Fruit fly (Drosophila melanogaster) whole organism, embryonic: ENCODE results near the gene CG13833.

ENCODE experiments used
- Aef1 ChIP-seq: fragments of 200-800 bp; sonication (Bioruptor generic); IDR thresholded peaks from 3 replicates; pipeline ENCODE4 v1.3.6; 2022; ENCODE audit warnings: missing biosample characterization, missing genetic modification characterization
- Blimp-1 ChIP-seq: fragments of 200-800 bp; sonication (Bioruptor generic); optimal IDR thresholded peaks from 3 replicates; lab custom pipeline; 2018; ENCODE audit warnings: missing biosample characterization, missing genetic modification characterization, mild to moderate bottlenecking, moderate library complexity, missing genetic modification reagents
- CG10321 ChIP-seq: fragments of 200-800 bp; sonication (Bioruptor generic); IDR thresholded peaks from 2 replicates; pipeline ENCODE4 v1.3.6; 2022; ENCODE audit warnings: missing biosample characterization, missing genetic modification characterization
- CG10654 ChIP-seq: fragments of 200-800 bp; sonication (Bioruptor generic); optimal IDR thresholded peaks from 2 replicates; lab custom pipeline; 2016; ENCODE audit warnings: missing biosample characterization, missing genetic modification characterization
- CG13287 ChIP-seq: fragments of 200-800 bp; sonication (Bioruptor generic); IDR thresholded peaks from 2 replicates; pipeline ENCODE4 v1.3.6; 2022; ENCODE audit warnings: missing biosample characterization, missing genetic modification characterization; ENCODE audit not compliant: partially characterized antibody
- CG15601 ChIP-seq: fragments of 200-800 bp; sonication (Bioruptor generic); optimal IDR thresholded peaks from 3 replicates; lab custom pipeline; 2019; ENCODE audit warnings: missing biosample characterization, mild to moderate bottlenecking, missing genetic modification characterization, moderate library complexity
- CG1603 ChIP-seq: fragments of 200-800 bp; sonication (Bioruptor generic); optimal IDR thresholded peaks from 2 replicates; lab custom pipeline; 2019; ENCODE audit warnings: missing biosample characterization, mild to moderate bottlenecking, missing genetic modification characterization, moderate library complexity
- CG17361 ChIP-seq: fragments of 200-800 bp; sonication (Bioruptor generic); IDR thresholded peaks from 3 replicates; pipeline ENCODE4 v1.3.6; 2022; ENCODE audit warnings: missing biosample characterization, missing genetic modification characterization
- CG3281 ChIP-seq: fragments of 200-800 bp; sonication (Bioruptor generic); optimal IDR thresholded peaks from 3 replicates; lab custom pipeline; 2017; ENCODE audit warnings: missing biosample characterization, mild to moderate bottlenecking, missing genetic modification characterization
- CG4424 ChIP-seq: fragments of 200-800 bp; sonication (Bioruptor generic); optimal IDR thresholded peaks from 3 replicates; lab custom pipeline; 2016; ENCODE audit warnings: missing biosample characterization, missing genetic modification characterization
- CG5180 ChIP-seq: fragments of 200-800 bp; sonication (Bioruptor generic); optimal IDR thresholded peaks from 3 replicates; lab custom pipeline; 2017; ENCODE audit warnings: missing biosample characterization, missing genetic modification characterization, mild to moderate bottlenecking, moderate library complexity, missing genetic modification reagents
- CG5953 ChIP-seq: fragments of 200-800 bp; sonication (Bioruptor generic); IDR thresholded peaks from 2 replicates; pipeline ENCODE4 v1.3.6; 2022; ENCODE audit warnings: missing biosample characterization, missing genetic modification characterization
- CG6175 ChIP-seq: fragments of 200-800 bp; sonication (Bioruptor generic); IDR thresholded peaks from 3 replicates; pipeline ENCODE4 v1.3.6; 2022; ENCODE audit warnings: missing biosample characterization, missing genetic modification characterization
- CG6689 ChIP-seq: fragments of 200-800 bp; sonication (Bioruptor generic); IDR thresholded peaks from 2 replicates; pipeline ENCODE4 v1.3.6; 2022; ENCODE audit warnings: missing biosample characterization, missing genetic modification characterization
- CG7556 ChIP-seq: fragments of 200-800 bp; sonication (Bioruptor generic); optimal IDR thresholded peaks from 2 replicates; lab custom pipeline; 2017; ENCODE audit warnings: missing biosample characterization, mild to moderate bottlenecking, missing genetic modification characterization
- CG7786 ChIP-seq: fragments of 200-800 bp; sonication (Bioruptor generic); optimal IDR thresholded peaks from 2 replicates; lab custom pipeline; 2016; ENCODE audit warnings: missing biosample characterization, missing genetic modification characterization
- CG8388 ChIP-seq: fragments of 200-800 bp; sonication (Bioruptor generic); optimal IDR thresholded peaks from 2 replicates; lab custom pipeline; 2019; ENCODE audit warnings: missing biosample characterization, mild to moderate bottlenecking, missing genetic modification characterization, moderate library complexity
- CG9437 ChIP-seq: fragments of 200-800 bp; sonication (Bioruptor generic); optimal IDR thresholded peaks from 2 replicates; lab custom pipeline; 2018; ENCODE audit warnings: missing biosample characterization, mild to moderate bottlenecking, missing genetic modification characterization
- CG9727 ChIP-seq: fragments of 200-800 bp; sonication (Bioruptor generic); optimal IDR thresholded peaks from 3 replicates; lab custom pipeline; 2017; ENCODE audit warnings: missing biosample characterization, mild to moderate bottlenecking, missing genetic modification characterization
- CoRest ChIP-seq: fragments of 200-800 bp; sonication (Bioruptor generic); optimal IDR thresholded peaks from 3 replicates; lab custom pipeline; 2018; ENCODE audit warnings: missing biosample characterization, mild to moderate bottlenecking, missing genetic modification characterization, moderate library complexity
- Dad ChIP-seq: fragments of 200-800 bp; sonication (Bioruptor generic); optimal IDR thresholded peaks from 3 replicates; lab custom pipeline; 2016; ENCODE audit warnings: missing biosample characterization, missing genetic modification characterization
- Dip3 ChIP-seq: fragments of 200-800 bp; sonication (Bioruptor generic); optimal IDR thresholded peaks from 3 replicates; lab custom pipeline; 2016; ENCODE audit warnings: missing biosample characterization, missing genetic modification characterization
- Ets65A ChIP-seq: fragments of 200-800 bp; sonication (Bioruptor generic); peaks from one replicate; lab custom pipeline; 2016; ENCODE audit warnings: missing biosample characterization, missing genetic modification characterization
- HHEX ChIP-seq: fragments of 200-800 bp; sonication (Bioruptor generic); optimal IDR thresholded peaks from 3 replicates; lab custom pipeline; 2017; ENCODE audit warnings: missing biosample characterization, mild to moderate bottlenecking, missing genetic modification characterization, missing genetic modification reagents
- HLH4C ChIP-seq: fragments of 200-800 bp; sonication (Bioruptor generic); IDR thresholded peaks from 3 replicates; pipeline ENCODE4 v1.3.6; 2022; ENCODE audit warnings: missing biosample characterization, missing genetic modification characterization; ENCODE audit not compliant: partially characterized antibody
- Hr3 ChIP-seq: fragments of 200-800 bp; sonication (Bioruptor generic); optimal IDR thresholded peaks from 3 replicates; lab custom pipeline; 2016; ENCODE audit warnings: missing biosample characterization, missing genetic modification characterization
- Max ChIP-seq: fragments of 200-800 bp; sonication (Bioruptor generic); optimal IDR thresholded peaks from 2 replicates; lab custom pipeline; 2016; ENCODE audit warnings: missing biosample characterization, mild to moderate bottlenecking, missing genetic modification characterization
- Med ChIP-seq: fragments of 200-800 bp; sonication (Bioruptor generic); peaks from one replicate; lab custom pipeline; 2016; ENCODE audit warnings: missing biosample characterization, missing genetic modification characterization, mild to moderate bottlenecking, inconsistent platforms, moderate library complexity
- Scr ChIP-seq: fragments of 200-800 bp; sonication (Bioruptor generic); IDR thresholded peaks from 2 replicates; pipeline ENCODE4 v1.3.6; 2022; ENCODE audit warnings: missing biosample characterization, missing genetic modification characterization; ENCODE audit not compliant: partially characterized antibody
- aop ChIP-seq: fragments of 200-800 bp; sonication (Bioruptor generic); IDR thresholded peaks from 2 replicates; pipeline ENCODE4 v1.3.6; 2022; ENCODE audit warnings: missing biosample characterization, missing genetic modification characterization
- bab2 ChIP-seq: fragments of 200-800 bp; sonication (Bioruptor generic); optimal IDR thresholded peaks from 2 replicates; lab custom pipeline; 2016; ENCODE audit warnings: missing biosample characterization, missing genetic modification characterization
- caup ChIP-seq: fragments of 200-800 bp; sonication (Bioruptor generic); optimal IDR thresholded peaks from 3 replicates; lab custom pipeline; 2017; ENCODE audit warnings: missing biosample characterization, mild to moderate bottlenecking, missing genetic modification characterization, moderate library complexity; ENCODE audit not compliant: severe bottlenecking
- crol ChIP-seq: fragments of 200-800 bp; sonication (Bioruptor generic); IDR thresholded peaks from 2 replicates; pipeline ENCODE4 v1.3.6; 2022; ENCODE audit warnings: missing biosample characterization, missing genetic modification characterization
- dati ChIP-seq: fragments of 200-800 bp; sonication (Bioruptor generic); IDR thresholded peaks from 2 replicates; pipeline ENCODE4 v1.3.6; 2022; ENCODE audit warnings: missing biosample characterization, missing genetic modification characterization
- fd64A ChIP-seq: fragments of 200-800 bp; sonication (Bioruptor generic); optimal IDR thresholded peaks from 3 replicates; lab custom pipeline; 2018; ENCODE audit warnings: missing biosample characterization, mild to moderate bottlenecking, missing genetic modification characterization
- kni ChIP-seq: fragments of 200-800 bp; sonication (Bioruptor generic); optimal IDR thresholded peaks from 3 replicates; lab custom pipeline; 2017; ENCODE audit warnings: mild to moderate bottlenecking, missing biosample characterization, missing genetic modification reagents, missing genetic modification characterization
- lmd ChIP-seq: fragments of 200-800 bp; sonication (Bioruptor generic); IDR thresholded peaks from 2 replicates; pipeline ENCODE4 v1.3.6; 2022; ENCODE audit warnings: missing biosample characterization, missing genetic modification characterization
- maf-S ChIP-seq: fragments of 200-800 bp; sonication (Bioruptor generic); optimal IDR thresholded peaks from 2 replicates; lab custom pipeline; 2016; ENCODE audit warnings: missing biosample characterization, missing genetic modification characterization
- pan ChIP-seq, 4 experiments: fragments of >200 bp in 3 of 4; fragments of 200-800 bp in 1 of 4; sonication (Bioruptor generic) in 1 of 4; optimal IDR thresholded peaks in 3 of 4; IDR thresholded peaks in 1 of 4; 2 replicates each; pipeline versions ENCODE4 v1.3.6 to Lab custom; 2017 to 2022; ENCODE audit warnings: missing biosample characterization in 2 of 4, missing genetic modification characterization in 2 of 4, mixed read lengths in 1 of 4
- peb ChIP-seq: fragments of 200-800 bp; sonication (Bioruptor generic); IDR thresholded peaks from 2 replicates; pipeline ENCODE4 v1.3.6; 2022; ENCODE audit warnings: missing biosample characterization, missing genetic modification characterization
- row ChIP-seq: fragments of 200-800 bp; sonication (Bioruptor generic); IDR thresholded peaks from 3 replicates; pipeline ENCODE4 v1.3.6; 2022; ENCODE audit warnings: missing biosample characterization, missing genetic modification characterization
- sens ChIP-seq: fragments of 200-800 bp; sonication (Bioruptor generic); peaks from one replicate; lab custom pipeline; 2016; ENCODE audit warnings: missing biosample characterization, missing genetic modification characterization
- tgo ChIP-seq: fragments of 200-800 bp; sonication (Bioruptor generic); IDR thresholded peaks from 3 replicates; pipeline ENCODE4 v1.3.6; 2022; ENCODE audit warnings: missing biosample characterization, missing genetic modification characterization
- tin ChIP-seq: fragments of 200-800 bp; sonication (Bioruptor generic); optimal IDR thresholded peaks from 3 replicates; lab custom pipeline; 2016; ENCODE audit warnings: missing biosample characterization, missing genetic modification characterization
- zen ChIP-seq: fragments of 200-800 bp; sonication (Bioruptor generic); optimal IDR thresholded peaks from 3 replicates; lab custom pipeline; 2018; ENCODE audit warnings: missing biosample characterization, mild to moderate bottlenecking, missing genetic modification characterization, moderate library complexity

Gene CG13833

dm6 chr3R:23035463-23035862, at the start of gene CG13833:
Gene CG13833, minus strand, starts transcription at chr3R:23035563.
- TF ChIP-seq caup (GFP tag; lab: Kevin White, UChicago), result no peak
- TF ChIP-seq maf-S (GFP tag; lab: Kevin White, UChicago), result no peak
- TF ChIP-seq Med, result peak; percentile 28
- no peak for TF ChIP-seq dati (GFP tag; lab: Robert Waterston, UW)
- TF ChIP-seq CG10654 (GFP tag; lab: Kevin White, UChicago), result no peak
- no peak for TF ChIP-seq CG6175 (GFP tag; lab: Robert Waterston, UW)
- TF ChIP-seq Scr (GFP tag; lab: Robert Waterston, UW), result no peak
- TF ChIP-seq sens, result peak; percentile 8
- no peak for TF ChIP-seq CG13287 (GFP tag; lab: Robert Waterston, UW)
- TF ChIP-seq zen (tag; lab: Kevin White, UChicago), result no peak
- no peak for TF ChIP-seq pan (optimal IDR thresholded peaks at IDR 0.05; lab: Kevin White, UChicago)
- no peak for TF ChIP-seq pan (GFP tag; optimal IDR thresholded peaks at IDR 0.05 in 1 of 2, IDR thresholded peaks at IDR 0.05 in 1 of 2)
- TF ChIP-seq aop (GFP tag; lab: Robert Waterston, UW), result no peak
- no peak for TF ChIP-seq HLH4C (GFP tag; lab: Robert Waterston, UW)
- no peak for TF ChIP-seq Aef1

dm6 chr3R:23081265-23081664, 45.9 kb upstream of the CG13833 start:
- TF ChIP-seq Ets65A (GFP tag; lab: Kevin White, UChicago), result peak; percentile 90
- 0 out of 3 replicates have a peak, but pooled peaks have one; percentile 22 for TF ChIP-seq row
- no peak for TF ChIP-seq CG7786 (GFP tag; lab: Kevin White, UChicago)

dm6 chr3R:23074480-23074879, 39.1 kb upstream of the CG13833 start:
- TF ChIP-seq Blimp-1 (GFP tag; lab: Kevin White, UChicago) (peak; percentile 77), CG10321 (GFP tag; lab: Robert Waterston, UW) (peak; percentile 67), CG15601 (no peak)

- peak; percentile 66 for TF ChIP-seq lmd (GFP tag; lab: Robert Waterston, UW)
- peak; percentile 29 for TF ChIP-seq CG3281 (GFP tag; lab: Kevin White, UChicago)
- TF ChIP-seq CG5953 (GFP tag; lab: Robert Waterston, UW), result no peak
- no peak for TF ChIP-seq peb (GFP tag; lab: Robert Waterston, UW)
- peak; percentile 5 for TF ChIP-seq bab2
- no peak for TF ChIP-seq CG5180
- peak; percentile 44 for TF ChIP-seq CG9727 (GFP tag; lab: Kevin White, UChicago)
- TF ChIP-seq CG17361 (GFP tag; lab: Robert Waterston, UW), result no peak; the same call in 2 of the 3 replicates
- TF ChIP-seq HHEX (GFP tag; lab: Kevin White, UChicago), result peak; percentile 46
- TF ChIP-seq CG9437 (GFP tag; lab: Kevin White, UChicago), result peak; percentile 55
- 0 out of 2 replicates have a peak, but pooled peaks have one; percentile 6 for TF ChIP-seq CG6689
- TF ChIP-seq CG4424 (GFP tag; lab: Kevin White, UChicago), result peak; percentile 26
- peak; percentile 27 for TF ChIP-seq tin (GFP tag; lab: Kevin White, UChicago)
- TF ChIP-seq CG1603 (tag; lab: Kevin White, UChicago), result no peak
- no peak for TF ChIP-seq fd64A (GFP tag; lab: Kevin White, UChicago)
- TF ChIP-seq Dip3 (GFP tag; lab: Kevin White, UChicago), result no peak
- peak; percentile 57 for TF ChIP-seq Med
- TF ChIP-seq crol (GFP tag; lab: Robert Waterston, UW), result no peak
- TF ChIP-seq Dad (GFP tag; lab: Kevin White, UChicago), result no peak
- TF ChIP-seq kni, result no peak
- peak; percentile 12 for TF ChIP-seq CG10654 (GFP tag; lab: Kevin White, UChicago)
- TF ChIP-seq Hr3 (GFP tag; lab: Kevin White, UChicago), result peak; percentile 27
- peak; percentile 66 for TF ChIP-seq CG7556 (GFP tag; lab: Kevin White, UChicago)
- peak; percentile 17; the same call in 1 of the 3 replicates for TF ChIP-seq tgo (GFP tag; lab: Robert Waterston, UW)
- TF ChIP-seq Max, result peak; percentile 6
- TF ChIP-seq CG8388 (GFP tag; lab: Kevin White, UChicago), result peak; percentile 42
- TF ChIP-seq CoRest (tag; lab: Kevin White, UChicago), result peak; percentile 63
These were observed 32.0 kb upstream of the CG13833 start, which contains the start of gene CG17111 for dm6 chr3R:23067209-23067826. Gene CG17111, minus strand, starts transcription at chr3R:23067259.
